Fruit fly (Drosophila melanogaster) whole organism: ENCODE measurements around the gene svr.

Experiments
- CG8478 ChIP-seq: fragments of >200 bp; optimal IDR thresholded peaks from 2 replicates; lab custom pipeline; 2018; ENCODE audit warnings: inconsistent platforms
- EcR ChIP-seq, 2 experiments: fragments of >200 bp; optimal IDR thresholded peaks; 2 replicates each; lab custom pipeline; 2017; ENCODE audit warnings: missing biosample characterization in 2 of 2, missing genetic modification characterization in 2 of 2, missing genetic modification reagents in 2 of 2
- pan ChIP-seq: fragments of >200 bp; optimal IDR thresholded peaks from 2 replicates; lab custom pipeline; 2017
- psq ChIP-seq: fragments of >200 bp; optimal IDR thresholded peaks from 2 replicates; lab custom pipeline; 2017

- no peak for TF ChIP-seq psq (lab: Kevin White, UChicago)
- no peak for TF ChIP-seq CG8478
- no peak for TF ChIP-seq pan (lab: Kevin White, UChicago)
- TF ChIP-seq EcR (GFP tag; optimal IDR thresholded peaks at IDR 0.05; lab: Kevin White, UChicago): no peak
Measured at dm6 chrX:529724-530603, 33.7 kb downstream of the svr start, which contains the start of the genes CG4293 and Appl.
